Worm (Caenorhabditis elegans): Measurements from ENCODE around the gene set-22.
A peak's percentile ranks its signal among the peaks of the same experiment; 100 is the strongest.

The set-22 gene

ce11 chrV:10465478-10465877 lies 28.8 kb downstream of the set-22 start:
- peak; percentile 50 for TF ChIP-seq C34F6.9 (tag; optimal IDR thresholded peaks at IDR 0.05)
- TF ChIP-seq sma-9 (GFP tag; optimal IDR thresholded peaks at IDR 0.05): peak; percentile 61
- no peak for TF ChIP-seq sma-9 (tag; optimal IDR thresholded peaks at IDR 0.05)
- no peak for TF ChIP-seq aly-2 (tag; optimal IDR thresholded peaks at IDR 0.05)
- peak; percentile 13 for TF ChIP-seq crh-2 (tag; optimal IDR thresholded peaks at IDR 0.05)
- no peak for TF ChIP-seq lin-39 (tag; optimal IDR thresholded peaks at IDR 0.05)
- TF ChIP-seq lsy-2 (tag; optimal IDR thresholded peaks at IDR 0.05): peak in 1 of 2 experiments; percentile 57
- peak; percentile 29 for TF ChIP-seq nhr-21 (tag; optimal IDR thresholded peaks at IDR 0.05)

DNA sequence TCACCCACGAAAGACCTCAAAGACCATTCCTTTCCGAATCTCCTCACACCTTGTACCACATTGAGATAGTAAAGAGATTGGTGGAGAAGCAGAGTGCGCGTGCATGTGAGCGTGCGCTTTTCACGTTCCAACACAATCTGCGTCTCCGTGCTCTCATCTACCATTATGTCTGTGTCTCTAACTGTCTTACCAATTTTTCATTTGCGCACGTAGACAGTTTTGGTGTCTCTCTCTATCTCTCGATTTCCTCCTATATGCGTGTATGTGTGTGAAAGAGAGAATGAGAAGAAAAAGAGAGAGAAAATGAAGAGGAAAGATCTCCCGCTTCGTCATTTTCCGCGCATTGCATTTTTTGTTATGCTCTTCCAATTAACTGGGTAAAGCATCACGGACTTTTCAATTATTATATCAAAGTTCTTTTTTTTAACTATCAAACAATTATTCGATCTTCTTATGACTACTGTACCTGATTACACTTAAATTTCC lies 29.9 kb downstream of the set-22 start:
- TF ChIP-seq ama-1 (optimal IDR thresholded peaks at IDR 0.05): peak; percentile 52
- TF ChIP-seq elt-1 (tag; optimal IDR thresholded peaks at IDR 0.05): peak; percentile 7
- TF ChIP-seq C34F6.9 (tag; optimal IDR thresholded peaks at IDR 0.05): peak; percentile 98
- peak; percentile 89 for TF ChIP-seq lin-13 (GFP tag; optimal IDR thresholded peaks at IDR 0.05)
- no peak for TF ChIP-seq unc-39 (tag; optimal IDR thresholded peaks at IDR 0.05)
- TF ChIP-seq zag-1 (tag; optimal IDR thresholded peaks at IDR 0.05): peak; percentile 95
- TF ChIP-seq nhr-25 (tag; optimal IDR thresholded peaks at IDR 0.05): peak; percentile 95
- peak; percentile 89 for TF ChIP-seq ztf-4 (tag; optimal IDR thresholded peaks at IDR 0.05)
- no peak for TF ChIP-seq nhr-237 (tag; optimal IDR thresholded peaks at IDR 0.05)
- TF ChIP-seq sma-9 (GFP tag; optimal IDR thresholded peaks at IDR 0.05): peak; percentile 99
- peak; percentile 56 for TF ChIP-seq sma-9 (tag; optimal IDR thresholded peaks at IDR 0.05)
- no peak for TF ChIP-seq nhr-23 (tag; optimal IDR thresholded peaks at IDR 0.05)
- no peak for TF ChIP-seq ceh-16 (tag; optimal IDR thresholded peaks at IDR 0.05)
- TF ChIP-seq ZK546.5 (tag; optimal IDR thresholded peaks at IDR 0.05): peak; percentile 12
- TF ChIP-seq ztf-11 (tag; optimal IDR thresholded peaks at IDR 0.05): no peak
- TF ChIP-seq nhr-12 (tag; optimal IDR thresholded peaks at IDR 0.05): no peak
- peak; percentile 97 for TF ChIP-seq Y55F3AM.14 (GFP tag; optimal IDR thresholded peaks at IDR 0.05)
- peak; percentile 97 for TF ChIP-seq sma-3 (GFP tag; optimal IDR thresholded peaks at IDR 0.05)
- no peak for TF ChIP-seq peb-1 (tag; optimal IDR thresholded peaks at IDR 0.05)
- peak; percentile 74 for TF ChIP-seq snpc-4 (tag; optimal IDR thresholded peaks at IDR 0.05)
- TF ChIP-seq alr-1 (tag; optimal IDR thresholded peaks at IDR 0.05): peak; percentile 86
- peak; percentile 70 for TF ChIP-seq nhr-77 (tag; optimal IDR thresholded peaks at IDR 0.05)
- no peak for TF ChIP-seq ztf-1 (GFP tag; conservative IDR thresholded peaks at IDR 0.05)
- peak; percentile 94 for TF ChIP-seq fos-1 (tag; optimal IDR thresholded peaks at IDR 0.05)
- TF ChIP-seq crh-2 (tag; optimal IDR thresholded peaks at IDR 0.05): peak; percentile 98
- TF ChIP-seq R02D3.7 (tag; optimal IDR thresholded peaks at IDR 0.05): no peak
- TF ChIP-seq nhr-6 (tag; optimal IDR thresholded peaks at IDR 0.05): peak; percentile 96
- peak; percentile 99 for TF ChIP-seq mdl-1 (tag; optimal IDR thresholded peaks at IDR 0.05)
- peak; percentile 76 for TF ChIP-seq skn-1 (tag; optimal IDR thresholded peaks at IDR 0.05)
- TF ChIP-seq nhr-10 (tag; optimal IDR thresholded peaks at IDR 0.05): peak; percentile 44
- TF ChIP-seq mbf-1 (tag; optimal IDR thresholded peaks at IDR 0.05): no peak
- no peak for TF ChIP-seq dmd-4 (tag; optimal IDR thresholded peaks at IDR 0.05)
- TF ChIP-seq nhr-21 (tag; optimal IDR thresholded peaks at IDR 0.05): peak; percentile 98
- peak; percentile 96 for TF ChIP-seq egl-27 (tag; optimal IDR thresholded peaks at IDR 0.05)
- TF ChIP-seq lin-39 (tag; optimal IDR thresholded peaks at IDR 0.05): peak; percentile 58
- TF ChIP-seq lsy-2 (tag; optimal IDR thresholded peaks at IDR 0.05): peak; percentile 71 to 94
- TF ChIP-seq ceh-82 (tag; optimal IDR thresholded peaks at IDR 0.05): peak; percentile 68
- TF ChIP-seq gmeb-1 (tag; optimal IDR thresholded peaks at IDR 0.05): peak; percentile 79
- no peak for TF ChIP-seq aly-2 (tag; optimal IDR thresholded peaks at IDR 0.05)
- peak; percentile 87 for TF ChIP-seq lin-11 (tag; optimal IDR thresholded peaks at IDR 0.05)
- peak; percentile 97 for TF ChIP-seq F13H6.1 (tag; optimal IDR thresholded peaks at IDR 0.05)
- peak; percentile 99 for TF ChIP-seq nhr-129 (tag; optimal IDR thresholded peaks at IDR 0.05)
- no peak for TF ChIP-seq nhr-11 (tag; optimal IDR thresholded peaks at IDR 0.05)
- TF ChIP-seq blmp-1 (tag; optimal IDR thresholded peaks at IDR 0.05; ENCODE audit: insufficient read depth): peak; percentile 90
- TF ChIP-seq unc-55 (GFP tag; optimal IDR thresholded peaks at IDR 0.05): peak; percentile 96
- peak; percentile 61 for TF ChIP-seq unc-62 (GFP tag; optimal IDR thresholded peaks at IDR 0.05)
- TF ChIP-seq sem-4 (tag; optimal IDR thresholded peaks at IDR 0.05): peak; percentile 97
- TF ChIP-seq mab-5 (tag; optimal IDR thresholded peaks at IDR 0.05): peak; percentile 89
- no peak for TF ChIP-seq elt-3 (tag; optimal IDR thresholded peaks at IDR 0.05)

Measured in whole organism, L2 larva.